Worm (Caenorhabditis elegans): ENCODE measurements around the gene F56C3.10.
"Not testable (repeated sequence)": the region's sequence is repeated elsewhere in the genome, so short reads cannot be mapped to it uniquely, and the experiment has no call there.

- not testable (repeated sequence) for TF ChIP-seq ces-1 (GFP tag; optimal IDR thresholded peaks at IDR 0.05); tbx-2 (tag; optimal IDR thresholded peaks at IDR 0.05); ama-1 (optimal IDR thresholded peaks at IDR 0.05); nhr-28 (tag; optimal IDR thresholded peaks at IDR 0.05); blmp-1 (tag; optimal IDR thresholded peaks at IDR 0.05); nhr-11 (tag; optimal IDR thresholded peaks at IDR 0.05); aly-2 (tag; optimal IDR thresholded peaks at IDR 0.05); elt-3 (tag; optimal IDR thresholded peaks at IDR 0.05); elt-2 (tag; optimal IDR thresholded peaks at IDR 0.05); zag-1 (tag; optimal IDR thresholded peaks at IDR 0.05); sptf-1 (tag; optimal IDR thresholded peaks at IDR 0.05); mdl-1 (tag; optimal IDR thresholded peaks at IDR 0.05); unc-130 (tag; optimal IDR thresholded peaks at IDR 0.05)
These were observed 22.5 kb upstream of the F56C3.10 start, which contains the start of gene ZK402.1 for ce11 chrX:1403971-1404370.

Data from whole organism, L1 larva.